Worm (Caenorhabditis elegans) whole organism, L4 larva: ENCODE results near the gene str-118.

Experiments
- ZK546.5 ChIP-seq, 2 experiments: sonication (generic microtip); optimal IDR thresholded peaks; 2 replicates each; lab custom pipeline; 2017; ENCODE audit warnings: missing biosample characterization in 2 of 2, missing genetic modification characterization in 2 of 2
- dpl-1 ChIP-seq: fragments of 150-350 bp; optimal IDR thresholded peaks from 2 replicates; lab custom pipeline; 2014; ENCODE audit warnings: missing biosample characterization, missing genetic modification reagents, missing genetic modification characterization
- egl-27 ChIP-seq: sonication (generic microtip); optimal IDR thresholded peaks from 3 replicates; lab custom pipeline; 2017; ENCODE audit warnings: missing biosample characterization, missing genetic modification reagents, missing genetic modification characterization
- jun-1 ChIP-seq: fragments of 150-350 bp; optimal IDR thresholded peaks from 2 replicates; lab custom pipeline; 2014; ENCODE audit warnings: missing biosample characterization, missing genetic modification reagents, missing genetic modification characterization
- snpc-1.2 ChIP-seq: fragments of 200-800 bp; sonication (Bioruptor generic); IDR thresholded peaks from 2 replicates; pipeline ENCODE4 v1.3.6; 2022; ENCODE audit warnings: missing genetic modification reagents, missing genetic modification characterization, missing compliant biosample characterization

DNA sequence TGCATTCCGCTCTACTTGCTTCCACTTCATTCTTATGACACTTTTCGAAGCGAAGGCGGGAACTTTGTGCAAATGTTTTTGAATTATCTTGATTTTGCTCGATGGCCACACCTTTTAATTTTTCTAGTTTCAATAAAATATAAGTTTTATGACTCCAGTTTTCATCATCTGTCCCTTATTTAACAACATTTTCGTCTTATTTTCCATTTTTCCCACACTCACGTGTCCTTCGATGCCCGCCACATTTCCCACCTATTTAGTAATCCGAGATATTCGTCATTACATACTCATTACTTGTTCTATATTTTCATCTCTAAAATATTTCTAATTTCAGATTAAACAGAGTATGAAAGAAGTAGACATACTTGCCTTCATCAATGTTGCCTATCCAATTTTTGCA lies 42.4 kb downstream of the str-118 start, which contains the start of gene srd-49:
- no peak for TF ChIP-seq dpl-1
- no peak for TF ChIP-seq snpc-1.2 (GFP tag; lab: Robert Waterston, UW)
- TF ChIP-seq ZK546.5 (tag; optimal IDR thresholded peaks at IDR 0.05; lab: Kevin White, UChicago), result no peak
- no peak for TF ChIP-seq egl-27 (tag; lab: Kevin White, UChicago)
- TF ChIP-seq jun-1, result no peak
